Fruit fly (Drosophila melanogaster) whole organism, embryonic: ENCODE measurements around the gene CG7120.

ENCODE experiments used
- BEAF-32 ChIP-seq: fragments of 200-800 bp; sonication (Bioruptor generic); optimal IDR thresholded peaks from 3 replicates; lab custom pipeline; 2017; ENCODE audit warnings: missing biosample characterization, missing genetic modification characterization, mild to moderate bottlenecking, moderate library complexity, missing genetic modification reagents
- CG12104 ChIP-seq: fragments of 200-800 bp; sonication (Bioruptor generic); optimal IDR thresholded peaks from 3 replicates; lab custom pipeline; 2016; ENCODE audit warnings: missing biosample characterization, missing genetic modification characterization
- CG12299 ChIP-seq: fragments of 200-800 bp; sonication (Bioruptor generic); optimal IDR thresholded peaks from 2 replicates; lab custom pipeline; 2018; ENCODE audit warnings: missing biosample characterization, mild to moderate bottlenecking, missing genetic modification characterization
- CG13287 ChIP-seq: fragments of 200-800 bp; sonication (Bioruptor generic); IDR thresholded peaks from 2 replicates; pipeline ENCODE4 v1.3.6; 2022; ENCODE audit warnings: missing biosample characterization, missing genetic modification characterization; ENCODE audit not compliant: partially characterized antibody
- CG15269 ChIP-seq: fragments of 200-800 bp; sonication (Bioruptor generic); optimal IDR thresholded peaks from 2 replicates; lab custom pipeline; 2018; ENCODE audit warnings: missing biosample characterization, mild to moderate bottlenecking, missing genetic modification characterization, moderate library complexity
- CG1603 ChIP-seq: fragments of 200-800 bp; sonication (Bioruptor generic); optimal IDR thresholded peaks from 2 replicates; lab custom pipeline; 2019; ENCODE audit warnings: missing biosample characterization, mild to moderate bottlenecking, missing genetic modification characterization, moderate library complexity
- CG17385 ChIP-seq: fragments of 200-800 bp; sonication (Bioruptor generic); optimal IDR thresholded peaks from 3 replicates; lab custom pipeline; 2018; ENCODE audit warnings: missing biosample characterization, mild to moderate bottlenecking, missing genetic modification characterization
- CG1832 ChIP-seq: fragments of 200-800 bp; sonication (Bioruptor generic); optimal IDR thresholded peaks from 2 replicates; lab custom pipeline; 2017; ENCODE audit warnings: missing biosample characterization, mild to moderate bottlenecking, missing genetic modification characterization, inconsistent platforms
- CG2120 ChIP-seq: fragments of 200-800 bp; sonication (Bioruptor generic); optimal IDR thresholded peaks from 3 replicates; lab custom pipeline; 2016; ENCODE audit warnings: missing biosample characterization, missing genetic modification characterization
- CG3065 ChIP-seq: fragments of 200-800 bp; sonication (Bioruptor generic); optimal IDR thresholded peaks from 2 replicates; lab custom pipeline; 2016; ENCODE audit warnings: missing biosample characterization, missing genetic modification characterization
- CG3281 ChIP-seq: fragments of 200-800 bp; sonication (Bioruptor generic); optimal IDR thresholded peaks from 3 replicates; lab custom pipeline; 2017; ENCODE audit warnings: missing biosample characterization, mild to moderate bottlenecking, missing genetic modification characterization
- CG6854 ChIP-seq: fragments of 200-800 bp; sonication (Bioruptor generic); optimal IDR thresholded peaks from 3 replicates; lab custom pipeline; 2017; ENCODE audit warnings: missing biosample characterization, mild to moderate bottlenecking, missing genetic modification characterization
- CG7987 ChIP-seq: fragments of 200-800 bp; sonication (Bioruptor generic); optimal IDR thresholded peaks from 2 replicates; lab custom pipeline; 2018; ENCODE audit warnings: missing biosample characterization, mild to moderate bottlenecking, missing genetic modification characterization, moderate library complexity
- CG8290 ChIP-seq, 3 experiments: fragments of 200-800 bp; sonication (Bioruptor generic); optimal IDR thresholded peaks; 2 replicates each; lab custom pipeline; 2016 to 2019; ENCODE audit warnings: missing biosample characterization in 3 of 3, missing genetic modification characterization in 3 of 3, mild to moderate bottlenecking in 2 of 3, moderate library complexity in 1 of 3
- CG9932 ChIP-seq: fragments of 200-800 bp; sonication (Bioruptor generic); IDR thresholded peaks from 2 replicates; pipeline ENCODE4 v1.3.6; 2022; ENCODE audit warnings: missing biosample characterization, missing genetic modification characterization
- CHES-1-like ChIP-seq: fragments of 200-800 bp; sonication (Bioruptor generic); optimal IDR thresholded peaks from 2 replicates; lab custom pipeline; 2016; ENCODE audit warnings: missing biosample characterization, missing genetic modification characterization
- Dip2 ChIP-seq: fragments of 200-800 bp; sonication (Bioruptor generic); IDR thresholded peaks from 2 replicates; pipeline ENCODE4 v1.3.6; 2022; ENCODE audit warnings: missing biosample characterization, missing genetic modification characterization
- Dref ChIP-seq: fragments of 200-800 bp; sonication (Bioruptor generic); IDR thresholded peaks from 2 replicates; pipeline ENCODE4 v1.3.6; 2022; ENCODE audit warnings: missing biosample characterization, missing genetic modification characterization
- E2f2 ChIP-seq: fragments of 200-800 bp; sonication (Bioruptor generic); IDR thresholded peaks from 2 replicates; pipeline ENCODE4 v1.3.6; 2022; ENCODE audit warnings: missing biosample characterization, missing genetic modification characterization
- Fer3 ChIP-seq: fragments of 200-800 bp; sonication (Bioruptor generic); optimal IDR thresholded peaks from 2 replicates; lab custom pipeline; 2018; ENCODE audit warnings: missing biosample characterization, mild to moderate bottlenecking, missing genetic modification characterization, moderate library complexity
- Gug ChIP-seq: fragments of 200-800 bp; sonication (Bioruptor generic); IDR thresholded peaks from 4 replicates; pipeline ENCODE4 v1.3.6; 2022; ENCODE audit warnings: missing biosample characterization, missing genetic modification characterization
- Hand ChIP-seq: fragments of 200-800 bp; sonication (Bioruptor generic); optimal IDR thresholded peaks from 2 replicates; lab custom pipeline; 2017; ENCODE audit warnings: mild to moderate bottlenecking, missing biosample characterization, missing genetic modification reagents, missing genetic modification characterization
- Jarid2 ChIP-seq: fragments of 200-800 bp; sonication (Bioruptor generic); optimal IDR thresholded peaks from 3 replicates; lab custom pipeline; 2017; ENCODE audit warnings: mild to moderate bottlenecking, missing biosample characterization, missing genetic modification reagents, missing genetic modification characterization
- Meics ChIP-seq: fragments of 200-800 bp; sonication (Bioruptor generic); optimal IDR thresholded peaks from 2 replicates; lab custom pipeline; 2017; ENCODE audit warnings: missing biosample characterization, mild to moderate bottlenecking, missing genetic modification characterization
- Mes4 ChIP-seq: fragments of 200-800 bp; sonication (Bioruptor generic); optimal IDR thresholded peaks from 2 replicates; lab custom pipeline; 2016; ENCODE audit warnings: missing biosample characterization, missing genetic modification characterization
- Rx ChIP-seq: fragments of 200-800 bp; sonication (Bioruptor generic); IDR thresholded peaks from 2 replicates; pipeline ENCODE4 v1.3.6; 2022; ENCODE audit warnings: missing biosample characterization, missing genetic modification characterization
- Sry-δ ChIP-seq: fragments of 200-800 bp; sonication (Bioruptor generic); optimal IDR thresholded peaks from 2 replicates; lab custom pipeline; 2016; ENCODE audit warnings: missing biosample characterization, missing genetic modification characterization
- YL-1 ChIP-seq: fragments of 200-800 bp; sonication (Bioruptor generic); optimal IDR thresholded peaks from 3 replicates; lab custom pipeline; 2017; ENCODE audit warnings: missing biosample characterization, mild to moderate bottlenecking, missing genetic modification characterization
- ase ChIP-seq: fragments of 200-800 bp; sonication (Bioruptor generic); IDR thresholded peaks from 3 replicates; pipeline ENCODE4 v1.3.6; 2022; ENCODE audit warnings: missing biosample characterization, missing genetic modification characterization
- bigmax ChIP-seq: fragments of 200-800 bp; sonication (Bioruptor generic); optimal IDR thresholded peaks from 2 replicates; lab custom pipeline; 2018; ENCODE audit warnings: missing biosample characterization, mild to moderate bottlenecking, missing genetic modification characterization
- chn ChIP-seq: fragments of 200-800 bp; sonication (Bioruptor generic); optimal IDR thresholded peaks from 2 replicates; lab custom pipeline; 2016; ENCODE audit warnings: missing biosample characterization, missing genetic modification characterization
- disco-r ChIP-seq: fragments of 200-800 bp; sonication (Bioruptor generic); optimal IDR thresholded peaks from 2 replicates; lab custom pipeline; 2016; ENCODE audit warnings: missing biosample characterization, missing genetic modification characterization
- hbn ChIP-seq: fragments of 200-800 bp; sonication (Bioruptor generic); IDR thresholded peaks from 2 replicates; pipeline ENCODE4 v1.3.6; 2022; ENCODE audit warnings: missing biosample characterization, missing genetic modification characterization; ENCODE audit not compliant: partially characterized antibody
- kni ChIP-seq: fragments of 200-800 bp; sonication (Bioruptor generic); optimal IDR thresholded peaks from 3 replicates; lab custom pipeline; 2017; ENCODE audit warnings: mild to moderate bottlenecking, missing biosample characterization, missing genetic modification reagents, missing genetic modification characterization
- lbe ChIP-seq: fragments of 200-800 bp; sonication (Bioruptor generic); optimal IDR thresholded peaks from 2 replicates; lab custom pipeline; 2016; ENCODE audit warnings: missing biosample characterization, mild to moderate bottlenecking, missing genetic modification characterization
- lilli ChIP-seq: fragments of 200-800 bp; sonication (Bioruptor generic); optimal IDR thresholded peaks from 3 replicates; lab custom pipeline; 2016; ENCODE audit warnings: missing biosample characterization, missing genetic modification characterization
- nerfin-2 ChIP-seq: fragments of 200-800 bp; sonication (Bioruptor generic); IDR thresholded peaks from 2 replicates; pipeline ENCODE4 v1.3.6; 2022; ENCODE audit warnings: missing biosample characterization, missing genetic modification characterization; ENCODE audit not compliant: partially characterized antibody
- pnt ChIP-seq: fragments of 200-800 bp; sonication (Bioruptor generic); optimal IDR thresholded peaks from 3 replicates; lab custom pipeline; 2016; ENCODE audit warnings: missing biosample characterization, missing genetic modification characterization
- pum ChIP-seq: fragments of 200-800 bp; sonication (Bioruptor generic); optimal IDR thresholded peaks from 2 replicates; lab custom pipeline; 2016; ENCODE audit warnings: missing biosample characterization, missing genetic modification characterization
- row ChIP-seq: fragments of 200-800 bp; sonication (Bioruptor generic); IDR thresholded peaks from 3 replicates; pipeline ENCODE4 v1.3.6; 2022; ENCODE audit warnings: missing biosample characterization, missing genetic modification characterization
- salm ChIP-seq: fragments of 200-800 bp; sonication (Bioruptor generic); optimal IDR thresholded peaks from 2 replicates; lab custom pipeline; 2018; ENCODE audit warnings: missing biosample characterization, mild to moderate bottlenecking, missing genetic modification characterization
- schlank ChIP-seq: fragments of 200-800 bp; sonication (Bioruptor generic); optimal IDR thresholded peaks from 2 replicates; lab custom pipeline; 2018; ENCODE audit warnings: missing biosample characterization, mild to moderate bottlenecking, missing genetic modification characterization
- sd ChIP-seq: fragments of 200-800 bp; sonication (Bioruptor generic); optimal IDR thresholded peaks from 3 replicates; lab custom pipeline; 2018; ENCODE audit warnings: missing biosample characterization, mild to moderate bottlenecking, missing genetic modification characterization, moderate library complexity
- sim ChIP-seq: fragments of 200-800 bp; sonication (Bioruptor generic); IDR thresholded peaks from 2 replicates; pipeline ENCODE4 v1.3.6; 2022; ENCODE audit warnings: missing biosample characterization, missing genetic modification characterization
- sob ChIP-seq: fragments of 200-800 bp; sonication (Bioruptor generic); IDR thresholded peaks from 2 replicates; pipeline ENCODE4 v1.3.6; 2022; ENCODE audit warnings: missing biosample characterization, missing genetic modification characterization
- sr ChIP-seq: fragments of 200-800 bp; sonication (Bioruptor generic); IDR thresholded peaks from 3 replicates; pipeline ENCODE4 v1.3.6; 2022; ENCODE audit warnings: missing biosample characterization, missing genetic modification characterization
- stc ChIP-seq: fragments of 200-800 bp; sonication (Bioruptor generic); IDR thresholded peaks from 2 replicates; pipeline ENCODE4 v1.3.6; 2022; ENCODE audit warnings: missing biosample characterization, missing genetic modification characterization
- tgo ChIP-seq: fragments of 200-800 bp; sonication (Bioruptor generic); IDR thresholded peaks from 3 replicates; pipeline ENCODE4 v1.3.6; 2022; ENCODE audit warnings: missing biosample characterization, missing genetic modification characterization
- unc-4 ChIP-seq: fragments of 200-800 bp; sonication (Bioruptor generic); IDR thresholded peaks from 2 replicates; pipeline ENCODE4 v1.3.6; 2022; ENCODE audit warnings: missing biosample characterization, missing genetic modification characterization; ENCODE audit not compliant: partially characterized antibody
- usp ChIP-seq: fragments of >200 bp; optimal IDR thresholded peaks from 2 replicates; lab custom pipeline; 2017; ENCODE audit warnings: missing biosample characterization, missing genetic modification characterization

The CG7120 gene

DNA sequence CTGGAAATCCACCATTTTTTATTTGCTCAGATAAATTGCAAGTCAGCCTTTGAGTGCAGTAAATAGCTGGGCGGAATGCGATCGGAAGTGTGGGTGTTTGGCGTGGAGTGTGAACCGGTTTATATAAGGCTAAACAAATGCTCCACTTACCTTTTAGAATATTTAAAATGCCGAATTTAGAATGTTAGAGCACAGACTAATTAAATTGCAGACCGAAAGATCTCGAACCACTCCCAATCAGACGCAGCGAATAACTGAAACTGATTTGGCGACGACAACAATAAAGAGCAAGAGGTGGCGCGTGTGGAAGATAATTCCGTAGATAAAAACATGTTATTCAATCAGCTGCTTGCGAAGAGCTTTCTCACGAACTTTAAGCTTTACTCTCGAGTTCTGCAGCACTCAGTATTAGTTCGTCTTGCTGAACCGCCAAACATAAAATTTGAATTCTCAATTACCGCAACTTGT lies 35.1 kb upstream of the CG7120 start, which contains the start of gene Idh:
Idh (minus strand) TSS at position 264 of the 468 bp plus-strand sequence.
- TF ChIP-seq CG9932 (GFP tag; lab: Robert Waterston, UW) (peak; percentile 34), CG2120 (GFP tag; lab: Kevin White, UChicago) (peak; percentile 23), CG15269 (peak; percentile 34), sob (GFP tag; lab: Robert Waterston, UW) (0 out of 2 replicates have a peak, but pooled peaks have one; percentile 11), stc (GFP tag; lab: Robert Waterston, UW) (0 out of 2 replicates have a peak, but pooled peaks have one; percentile 33), salm (tag; lab: Kevin White, UChicago) (peak; percentile 13), Fer3 (tag; lab: Kevin White, UChicago) (peak; percentile 38), ase (no peak), unc-4 (GFP tag; lab: Robert Waterston, UW) (peak; percentile 61), CHES-1-like (GFP tag; lab: Kevin White, UChicago) (peak; percentile 1), CG1603 (tag; lab: Kevin White, UChicago) (peak; percentile 2), chn (GFP tag; lab: Kevin White, UChicago) (no peak), CG13287 (GFP tag; lab: Robert Waterston, UW) (peak; percentile 74), disco-r (GFP tag; lab: Kevin White, UChicago) (peak; percentile 7), Sry-δ (GFP tag; lab: Kevin White, UChicago) (peak; percentile 13), lilli (GFP tag; lab: Kevin White, UChicago) (peak; percentile 2), bigmax (no peak), CG12104 (GFP tag; lab: Kevin White, UChicago) (no peak), CG17385 (peak; percentile 37), CG8290 (GFP tag; optimal IDR thresholded peaks at IDR 0.05; lab: Kevin White, UChicago) (no peak), CG8290 (tag; optimal IDR thresholded peaks at IDR 0.05; lab: Kevin White, UChicago) (peak in 1 of 2 experiments; percentile 73), sd (tag; lab: Kevin White, UChicago) (peak; percentile 72), YL-1 (GFP tag; lab: Kevin White, UChicago) (peak; percentile 8), row (no peak), hbn (GFP tag; lab: Robert Waterston, UW) (peak; percentile 48; the same call in 1 of the 2 replicates), pnt (GFP tag; lab: Kevin White, UChicago) (no peak), CG12299 (peak; percentile 5), usp (GFP tag; lab: Kevin White, UChicago) (no peak), lbe (GFP tag; lab: Kevin White, UChicago) (no peak), CG3065 (no peak), Mes4 (GFP tag; lab: Kevin White, UChicago) (no peak), Gug (GFP tag; lab: Robert Waterston, UW) (no peak), tgo (GFP tag; lab: Robert Waterston, UW) (no peak), Hand (GFP tag; lab: Kevin White, UChicago) (peak; percentile 54), Jarid2 (GFP tag; lab: Kevin White, UChicago) (peak; percentile 88), Rx (GFP tag; lab: Robert Waterston, UW) (no peak), CG7987 (GFP tag; lab: Kevin White, UChicago) (peak; percentile 27), BEAF-32 (GFP tag; lab: Kevin White, UChicago) (peak; percentile 52), nerfin-2 (GFP tag; lab: Robert Waterston, UW) (peak; percentile 38; the same call in 1 of the 2 replicates), CG1832 (GFP tag; lab: Kevin White, UChicago) (no peak), kni (GFP tag; lab: Kevin White, UChicago) (peak; percentile 89), E2f2 (GFP tag; lab: Robert Waterston, UW) (peak; percentile 100), sim (GFP tag; lab: Robert Waterston, UW) (no peak), sr (GFP tag; lab: Robert Waterston, UW) (no peak), pum (no peak), CG6854 (GFP tag; lab: Kevin White, UChicago) (peak; percentile 22), Meics (GFP tag; lab: Kevin White, UChicago) (peak; percentile 17), CG3281 (peak; percentile 42), Dip2 (GFP tag; lab: Robert Waterston, UW) (no peak), Dref (GFP tag; lab: Robert Waterston, UW) (peak; percentile 36), schlank (tag; lab: Kevin White, UChicago) (no peak)
